Worm (Caenorhabditis elegans) whole organism, late embryonic: Measurements from ENCODE around the gene rpn-2.

Experiments used
- F13H6.1 ChIP-seq: sonication (generic microtip); optimal IDR thresholded peaks from 2 replicates; lab custom pipeline; 2016; ENCODE audit warnings: missing genetic modification characterization, missing compliant biosample characterization
- ama-1 ChIP-seq: fragments of 150-350 bp; optimal IDR thresholded peaks from 2 replicates; lab custom pipeline; 2014
- fax-1 ChIP-seq: sonication (generic microtip); optimal IDR thresholded peaks from 2 replicates; lab custom pipeline; 2016; ENCODE audit warnings: missing genotype, missing genetic modification characterization, missing compliant biosample characterization
- fkh-10 ChIP-seq: fragments of 150-350 bp; optimal IDR thresholded peaks from 2 replicates; lab custom pipeline; 2014; ENCODE audit warnings: missing biosample characterization, missing genetic modification reagents, missing genetic modification characterization
- pag-3 ChIP-seq: sonication (generic microtip); optimal IDR thresholded peaks from 2 replicates; lab custom pipeline; 2016; ENCODE audit warnings: missing compliant biosample characterization, missing genetic modification characterization, borderline replicate concordance
- tbx-2 ChIP-seq: sonication (generic microtip); optimal IDR thresholded peaks from 2 replicates; lab custom pipeline; 2016; ENCODE audit warnings: missing genetic modification characterization, missing compliant biosample characterization
- unc-55 ChIP-seq: sonication (generic microtip); optimal IDR thresholded peaks from 2 replicates; lab custom pipeline; 2017; ENCODE audit warnings: missing biosample characterization, missing genetic modification reagents, missing genetic modification characterization

ce11 chrIII:6213915-6214314, 14.9 kb downstream of the rpn-2 start, which contains the start of gene C23G10.10:
- no peak for TF ChIP-seq fax-1 (tag; lab: Kevin White, UChicago)
- no peak for TF ChIP-seq fkh-10 (GFP tag; lab: Kevin White, UChicago)
- no peak for TF ChIP-seq F13H6.1
- TF ChIP-seq pag-3 (tag; lab: Kevin White, UChicago), result no peak
- TF ChIP-seq ama-1, result no peak
- no peak for TF ChIP-seq unc-55
- no peak for TF ChIP-seq tbx-2 (tag; lab: Kevin White, UChicago)
